Worm (Caenorhabditis elegans): ENCODE measurements around the gene F52C6.2.
"Not testable (repeated sequence)": the region's sequence is repeated elsewhere in the genome, so short reads cannot be mapped to it uniquely, and the experiment has no call there.

Gene F52C6.2

DNA sequence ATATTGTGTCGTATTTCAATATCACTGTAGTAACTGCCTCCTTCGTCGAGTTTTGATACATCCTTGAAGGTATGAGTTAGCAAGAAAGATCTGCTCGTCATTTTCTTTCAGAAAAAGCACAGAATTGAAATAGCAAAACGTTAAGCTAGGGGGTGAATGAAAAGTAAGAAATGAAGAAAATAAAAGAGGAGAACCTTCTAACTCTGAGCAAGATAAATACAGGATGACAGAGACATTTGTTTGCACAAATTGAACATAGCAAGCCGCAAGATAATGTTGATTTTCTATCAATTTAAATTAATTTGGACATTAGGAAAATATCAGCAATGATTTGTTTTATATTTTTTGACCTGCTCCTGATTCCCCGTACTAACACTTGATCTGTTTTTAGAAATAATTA is 29.3 kb downstream of the F52C6.2 start, which contains the start of gene math-49:
Gene math-49, minus strand, starts transcription at position 101 of the 400 bp plus-strand sequence.
- TF ChIP-seq snu-23 (GFP tag; optimal IDR thresholded peaks at IDR 0.05); C16A3.4 (tag; optimal IDR thresholded peaks at IDR 0.05); F16B12.6 (tag; optimal IDR thresholded peaks at IDR 0.05): not testable (repeated sequence)
